Fruit fly (Drosophila melanogaster) whole organism, adult: ENCODE results near the gene Nprl3.

Experiments
- CG12768 ChIP-seq: fragments of 200-800 bp; sonication (Bioruptor generic); optimal IDR thresholded peaks from 2 replicates; lab custom pipeline; 2017; ENCODE audit warnings: missing biosample characterization, missing genetic modification characterization, mild to moderate bottlenecking, moderate library complexity, missing genetic modification reagents
- kay ChIP-seq: fragments of 200-800 bp; sonication (Bioruptor generic); peaks from one replicate; lab custom pipeline; 2016; ENCODE audit warnings: missing biosample characterization, missing genetic modification characterization, borderline replicate concordance
- ovo ChIP-seq: fragments of 200-800 bp; sonication (Bioruptor generic); optimal IDR thresholded peaks from 2 replicates; lab custom pipeline; 2016; ENCODE audit warnings: missing biosample characterization, missing genetic modification characterization

DNA sequence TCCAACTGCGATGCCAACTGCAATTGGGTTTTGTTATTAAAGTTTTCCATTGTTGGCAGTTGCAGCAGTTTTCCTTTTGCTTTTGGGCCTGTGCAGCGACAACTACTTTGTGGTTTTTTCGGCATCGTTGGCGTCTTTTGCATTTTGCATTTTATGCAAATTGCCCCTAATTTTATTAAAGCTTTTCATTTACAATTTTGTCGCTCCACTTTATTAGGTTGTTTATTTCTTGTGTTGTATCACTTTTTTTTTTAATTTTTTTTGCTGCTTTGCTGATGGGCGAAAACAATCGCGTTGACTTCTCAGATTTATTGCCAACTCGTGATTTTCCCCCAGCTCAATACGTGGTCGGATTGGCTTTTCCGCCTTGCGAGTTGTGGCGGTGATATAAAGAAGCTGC is 43.9 kb downstream of the Nprl3 start:
- TF ChIP-seq CG12768 (no peak), kay (no peak), ovo (GFP tag; lab: Kevin White, UChicago) (no peak)
